Fruit fly (Drosophila melanogaster) whole organism, embryonic: ENCODE results near the gene Nepl18.

Source experiments
- Aef1 ChIP-seq: fragments of 200-800 bp; sonication (Bioruptor generic); IDR thresholded peaks from 3 replicates; pipeline ENCODE4 v1.3.6; 2022; ENCODE audit warnings: missing biosample characterization, missing genetic modification characterization
- BtbVII ChIP-seq: fragments of 200-800 bp; sonication (Bioruptor generic); optimal IDR thresholded peaks from 3 replicates; lab custom pipeline; 2017; ENCODE audit warnings: missing biosample characterization, mild to moderate bottlenecking, missing genetic modification characterization
- CG10274 ChIP-seq: fragments of 200-800 bp; sonication (Bioruptor generic); optimal IDR thresholded peaks from 3 replicates; lab custom pipeline; 2017; ENCODE audit warnings: missing biosample characterization, mild to moderate bottlenecking, missing genetic modification characterization
- CG10543 ChIP-seq: fragments of 200-800 bp; sonication (Bioruptor generic); optimal IDR thresholded peaks from 3 replicates; lab custom pipeline; 2017; ENCODE audit warnings: missing biosample characterization, mild to moderate bottlenecking, missing genetic modification characterization, moderate library complexity
- CG11504 ChIP-seq: fragments of 200-800 bp; sonication (Bioruptor generic); optimal IDR thresholded peaks from 3 replicates; lab custom pipeline; 2019; ENCODE audit warnings: missing biosample characterization, mild to moderate bottlenecking, missing genetic modification characterization, moderate library complexity
- CG13624 ChIP-seq: fragments of 200-800 bp; sonication (Bioruptor generic); optimal IDR thresholded peaks from 2 replicates; lab custom pipeline; 2016; ENCODE audit warnings: missing biosample characterization, missing genetic modification characterization
- CG14965 ChIP-seq: fragments of 200-800 bp; sonication (Bioruptor generic); optimal IDR thresholded peaks from 2 replicates; lab custom pipeline; 2016; ENCODE audit warnings: missing biosample characterization, missing genetic modification characterization, borderline replicate concordance
- CG15011 ChIP-seq: fragments of 200-800 bp; sonication (Bioruptor generic); optimal IDR thresholded peaks from 3 replicates; lab custom pipeline; 2018; ENCODE audit warnings: missing biosample characterization, mild to moderate bottlenecking, missing genetic modification characterization
- CG15269 ChIP-seq: fragments of 200-800 bp; sonication (Bioruptor generic); optimal IDR thresholded peaks from 2 replicates; lab custom pipeline; 2018; ENCODE audit warnings: missing biosample characterization, mild to moderate bottlenecking, missing genetic modification characterization, moderate library complexity
- CG16813 ChIP-seq: fragments of 200-800 bp; sonication (Bioruptor generic); IDR thresholded peaks from 3 replicates; pipeline ENCODE4 v1.3.6; 2022; ENCODE audit warnings: missing biosample characterization, missing genetic modification characterization; ENCODE audit not compliant: partially characterized antibody
- CG17568 ChIP-seq: fragments of 200-800 bp; sonication (Bioruptor generic); optimal IDR thresholded peaks from 2 replicates; lab custom pipeline; 2018; ENCODE audit warnings: missing biosample characterization, mild to moderate bottlenecking, missing genetic modification characterization, moderate library complexity
- CG18619 ChIP-seq: fragments of 200-800 bp; sonication (Bioruptor generic); optimal IDR thresholded peaks from 3 replicates; lab custom pipeline; 2017; ENCODE audit warnings: missing biosample characterization, mild to moderate bottlenecking, missing genetic modification characterization
- CG30403 ChIP-seq: fragments of 200-800 bp; sonication (Bioruptor generic); optimal IDR thresholded peaks from 3 replicates; lab custom pipeline; 2016; ENCODE audit warnings: missing biosample characterization, missing genetic modification characterization
- CG3065 ChIP-seq: fragments of 200-800 bp; sonication (Bioruptor generic); optimal IDR thresholded peaks from 2 replicates; lab custom pipeline; 2016; ENCODE audit warnings: missing biosample characterization, missing genetic modification characterization
- CG31441 ChIP-seq: fragments of 200-800 bp; sonication (Bioruptor generic); IDR thresholded peaks from 2 replicates; pipeline ENCODE4 v1.3.6; 2022; ENCODE audit warnings: missing biosample characterization, missing genetic modification characterization
- CG4707 ChIP-seq: fragments of 200-800 bp; sonication (Bioruptor generic); optimal IDR thresholded peaks from 2 replicates; lab custom pipeline; 2018; ENCODE audit warnings: missing biosample characterization, mild to moderate bottlenecking, missing genetic modification characterization, moderate library complexity
- CG7745 ChIP-seq: fragments of 200-800 bp; sonication (Bioruptor generic); optimal IDR thresholded peaks from 2 replicates; lab custom pipeline; 2018; ENCODE audit warnings: missing biosample characterization, mild to moderate bottlenecking, missing genetic modification characterization, moderate library complexity
- CG8359 ChIP-seq: fragments of 200-800 bp; sonication (Bioruptor generic); optimal IDR thresholded peaks from 2 replicates; lab custom pipeline; 2017; ENCODE audit warnings: missing biosample characterization, mild to moderate bottlenecking, missing genetic modification characterization, borderline replicate concordance
- CG9215 ChIP-seq: fragments of 200-800 bp; sonication (Bioruptor generic); IDR thresholded peaks from 2 replicates; pipeline ENCODE4 v1.3.6; 2022; ENCODE audit warnings: missing biosample characterization, missing genetic modification characterization
- CG9876 ChIP-seq: fragments of 200-800 bp; sonication (Bioruptor generic); optimal IDR thresholded peaks from 2 replicates; lab custom pipeline; 2016; ENCODE audit warnings: missing biosample characterization, missing genetic modification characterization
- Deaf1 ChIP-seq: fragments of 200-800 bp; optimal IDR thresholded peaks from 3 replicates; lab custom pipeline; 2019; ENCODE audit warnings: missing biosample characterization, mild to moderate bottlenecking, missing genetic modification characterization, moderate library complexity
- Dek ChIP-seq: fragments of 200-800 bp; sonication (Bioruptor generic); optimal IDR thresholded peaks from 3 replicates; lab custom pipeline; 2019; ENCODE audit warnings: missing biosample characterization, mild to moderate bottlenecking, missing genetic modification characterization, moderate library complexity
- Dip3 ChIP-seq: fragments of 200-800 bp; sonication (Bioruptor generic); optimal IDR thresholded peaks from 3 replicates; lab custom pipeline; 2016; ENCODE audit warnings: missing biosample characterization, missing genetic modification characterization
- Dp ChIP-seq: fragments of 200-800 bp; sonication (Bioruptor generic); optimal IDR thresholded peaks from 2 replicates; lab custom pipeline; 2018; ENCODE audit warnings: missing biosample characterization, mild to moderate bottlenecking, missing genetic modification characterization, moderate library complexity
- HLH3B ChIP-seq: fragments of 200-800 bp; sonication (Bioruptor generic); IDR thresholded peaks from 2 replicates; pipeline ENCODE4 v1.3.6; 2022; ENCODE audit warnings: missing biosample characterization, missing genetic modification characterization
- HLH54F ChIP-seq: fragments of 200-800 bp; sonication (Bioruptor generic); optimal IDR thresholded peaks from 3 replicates; lab custom pipeline; 2016; ENCODE audit warnings: missing biosample characterization, missing genetic modification characterization
- Mrtf ChIP-seq: fragments of 200-800 bp; sonication (Bioruptor generic); IDR thresholded peaks from 3 replicates; pipeline ENCODE4 v1.3.6; 2022; ENCODE audit warnings: missing biosample characterization, missing genetic modification characterization
- Nf-YA ChIP-seq: fragments of 200-800 bp; sonication (Bioruptor generic); IDR thresholded peaks from 2 replicates; pipeline ENCODE4 v1.3.6; 2022; ENCODE audit warnings: missing biosample characterization, missing genetic modification characterization
- Nf-YC ChIP-seq: fragments of 200-800 bp; optimal IDR thresholded peaks from 3 replicates; lab custom pipeline; 2019; ENCODE audit warnings: missing biosample characterization, mild to moderate bottlenecking, missing genetic modification characterization, moderate library complexity
- NfI ChIP-seq: fragments of 200-800 bp; sonication (Bioruptor generic); optimal IDR thresholded peaks from 3 replicates; lab custom pipeline; 2018; ENCODE audit warnings: missing biosample characterization, mild to moderate bottlenecking, missing genetic modification characterization, moderate library complexity
- Sox100B ChIP-seq: fragments of 200-800 bp; sonication (Bioruptor generic); optimal IDR thresholded peaks from 3 replicates; lab custom pipeline; 2018; ENCODE audit warnings: missing biosample characterization, mild to moderate bottlenecking, missing genetic modification characterization
- Ssrp ChIP-seq: fragments of 200-800 bp; sonication (Bioruptor generic); optimal IDR thresholded peaks from 2 replicates; lab custom pipeline; 2018; ENCODE audit warnings: missing biosample characterization, mild to moderate bottlenecking, missing genetic modification characterization, moderate library complexity
- cad ChIP-seq: fragments of >200 bp; optimal IDR thresholded peaks from 2 replicates; lab custom pipeline; 2017; ENCODE audit warnings: missing biosample characterization, missing genetic modification characterization
- cwo ChIP-seq: fragments of 200-800 bp; sonication (Bioruptor generic); optimal IDR thresholded peaks from 3 replicates; lab custom pipeline; 2017; ENCODE audit warnings: missing biosample characterization, missing genetic modification characterization, mild to moderate bottlenecking, moderate library complexity, missing genetic modification reagents
- esg ChIP-seq: fragments of 200-800 bp; sonication (Bioruptor generic); conservative IDR thresholded peaks from 2 replicates; pipeline ENCODE4 v1.3.6; 2022; ENCODE audit warnings: missing biosample characterization, missing genetic modification characterization
- fu2 ChIP-seq: fragments of 200-800 bp; sonication (Bioruptor generic); optimal IDR thresholded peaks from 2 replicates; lab custom pipeline; 2016; ENCODE audit warnings: missing biosample characterization, missing genetic modification characterization
- gt ChIP-seq: fragments of 200-800 bp; sonication (Bioruptor generic); IDR thresholded peaks from 2 replicates; pipeline ENCODE4 v1.3.6; 2022; ENCODE audit warnings: missing biosample characterization, missing genetic modification characterization
- ham ChIP-seq: fragments of 200-800 bp; sonication (Bioruptor generic); IDR thresholded peaks from 2 replicates; pipeline ENCODE4 v1.3.6; 2022; ENCODE audit warnings: missing biosample characterization, missing genetic modification characterization
- insv ChIP-seq, 2 experiments: fragments of 200-800 bp; sonication (Bioruptor generic); optimal IDR thresholded peaks; 3 replicates each; lab custom pipeline; 2016 to 2018; ENCODE audit warnings: missing biosample characterization in 2 of 2, missing genetic modification characterization in 2 of 2
- jigr1 ChIP-seq: fragments of 200-800 bp; sonication (Bioruptor generic); IDR thresholded peaks from 3 replicates; pipeline ENCODE4 v1.3.6; 2022; ENCODE audit warnings: missing biosample characterization, missing genetic modification characterization
- ken ChIP-seq: fragments of 200-800 bp; sonication (Bioruptor generic); IDR thresholded peaks from 3 replicates; pipeline ENCODE4 v1.3.6; 2022; ENCODE audit warnings: missing biosample characterization, missing genetic modification characterization
- nmo ChIP-seq: fragments of 200-800 bp; sonication (Bioruptor generic); optimal IDR thresholded peaks from 2 replicates; lab custom pipeline; 2018; ENCODE audit warnings: missing biosample characterization, mild to moderate bottlenecking, missing genetic modification characterization, moderate library complexity
- so ChIP-seq: fragments of 200-800 bp; sonication (Bioruptor generic); IDR thresholded peaks from 3 replicates; pipeline ENCODE4 v1.3.6; 2022; ENCODE audit warnings: missing biosample characterization, missing genetic modification characterization
- sqz ChIP-seq: fragments of 200-800 bp; sonication (Bioruptor generic); optimal IDR thresholded peaks from 3 replicates; lab custom pipeline; 2018; ENCODE audit warnings: missing biosample characterization, mild to moderate bottlenecking, missing genetic modification characterization
- stc ChIP-seq: fragments of 200-800 bp; sonication (Bioruptor generic); IDR thresholded peaks from 2 replicates; pipeline ENCODE4 v1.3.6; 2022; ENCODE audit warnings: missing biosample characterization, missing genetic modification characterization
- stwl ChIP-seq: fragments of 200-800 bp; sonication (Bioruptor generic); optimal IDR thresholded peaks from 3 replicates; lab custom pipeline; 2018; ENCODE audit warnings: missing biosample characterization, mild to moderate bottlenecking, missing genetic modification characterization, moderate library complexity
- tup ChIP-seq: fragments of 200-800 bp; sonication (Bioruptor generic); optimal IDR thresholded peaks from 2 replicates; lab custom pipeline; 2016; ENCODE audit warnings: missing biosample characterization, mild to moderate bottlenecking, missing genetic modification characterization, moderate library complexity
- wor ChIP-seq: fragments of 200-800 bp; sonication (Bioruptor generic); IDR thresholded peaks from 2 replicates; pipeline ENCODE4 v1.3.6; 2022; ENCODE audit warnings: missing biosample characterization, missing genetic modification characterization
- z ChIP-seq: fragments of 200-800 bp; sonication (Bioruptor generic); IDR thresholded peaks from 3 replicates; pipeline ENCODE4 v1.3.6; 2022; ENCODE audit warnings: missing biosample characterization, missing genetic modification characterization

Gene Nepl18

DNA sequence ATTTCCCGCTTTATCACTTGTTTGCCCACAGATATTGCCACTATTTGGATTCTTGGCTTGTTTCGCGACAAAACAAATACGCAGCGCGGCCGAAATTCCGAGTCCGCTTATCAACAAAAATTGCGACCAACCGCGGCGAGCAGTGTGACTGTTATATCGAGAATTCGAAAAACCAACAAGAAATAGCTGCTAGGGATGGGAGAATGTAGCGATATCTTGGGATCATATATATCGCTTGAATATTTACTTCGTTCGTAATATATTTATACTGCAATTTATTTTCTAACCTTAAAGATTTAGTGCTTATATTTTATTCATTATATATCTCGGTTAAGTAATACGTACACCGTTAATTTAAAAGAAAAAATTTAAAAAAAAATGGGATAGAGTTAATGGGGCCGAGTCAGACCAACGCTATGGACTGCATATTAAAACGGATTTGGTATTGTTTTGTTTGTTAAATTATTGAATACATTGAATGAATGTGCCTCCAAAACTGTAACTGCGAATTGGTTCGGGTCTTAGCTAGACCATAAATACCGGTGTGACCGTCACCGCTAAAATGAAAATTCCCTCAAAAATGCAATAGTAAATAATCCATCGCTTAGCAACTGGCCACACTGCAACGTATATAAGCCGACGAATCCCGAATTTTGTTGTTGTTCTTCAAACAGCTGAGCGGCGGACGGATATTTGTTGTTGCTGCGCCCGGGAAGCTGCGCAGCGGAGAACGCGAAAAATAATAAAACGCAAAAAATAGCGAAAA lies 30.6 kb upstream of the Nepl18 start, which contains the start of the genes Apc and spg (continued):
- TF ChIP-seq insv (GFP tag; optimal IDR thresholded peaks at IDR 0.05; lab: Kevin White, UChicago) (peak in 1 of 2 experiments; percentile 49), Mrtf (GFP tag; lab: Robert Waterston, UW) (no peak; the same call in 2 of the 3 replicates), sqz (GFP tag; lab: Kevin White, UChicago) (peak; percentile 39), CG9215 (no peak), Nf-YC (tag; lab: Kevin White, UChicago) (peak; percentile 46), CG9876 (GFP tag; lab: Kevin White, UChicago) (no peak), jigr1 (peak; percentile 53; the same call in 1 of the 3 replicates), ken (GFP tag; lab: Robert Waterston, UW) (peak; percentile 26; the same call in 1 of the 3 replicates), so (GFP tag; lab: Robert Waterston, UW) (peak; percentile 44; the same call in 2 of the 3 replicates), CG16813 (GFP tag; lab: Robert Waterston, UW) (peak; percentile 83), esg (GFP tag; lab: Robert Waterston, UW) (no peak), CG15269 (peak; percentile 37), cwo (GFP tag; lab: Kevin White, UChicago) (no peak), CG14965 (no peak), CG3065 (GFP tag; lab: Kevin White, UChicago) (no peak), Sox100B (GFP tag; lab: Kevin White, UChicago) (no peak), nmo (GFP tag; lab: Kevin White, UChicago) (peak; percentile 71), CG13624 (GFP tag; lab: Kevin White, UChicago) (peak; percentile 53), CG7745 (no peak), CG30403 (GFP tag; lab: Kevin White, UChicago) (peak; percentile 28), CG4707 (GFP tag; lab: Kevin White, UChicago) (peak; percentile 71), CG8359 (GFP tag; lab: Kevin White, UChicago) (peak; percentile 42), CG17568 (GFP tag; lab: Kevin White, UChicago) (no peak), Ssrp (tag; lab: Kevin White, UChicago) (peak; percentile 9), fu2 (peak; percentile 6), Aef1 (peak; percentile 77), Nf-YA (GFP tag; lab: Robert Waterston, UW) (0 out of 2 replicates have a peak, but pooled peaks have one; percentile 19), CG31441 (peak; percentile 36), CG10543 (GFP tag; lab: Kevin White, UChicago) (peak; percentile 71), CG15011 (peak; percentile 8), CG10274 (GFP tag; lab: Kevin White, UChicago) (no peak), stc (peak; percentile 55; the same call in 1 of the 2 replicates), BtbVII (peak; percentile 74), HLH3B (GFP tag; lab: Robert Waterston, UW) (peak; percentile 32; the same call in 1 of the 2 replicates), tup (GFP tag; lab: Kevin White, UChicago) (no peak), Deaf1 (tag; lab: Kevin White, UChicago) (peak; percentile 30), HLH54F (peak; percentile 46), wor (GFP tag; lab: Robert Waterston, UW) (no peak), CG11504 (tag; lab: Kevin White, UChicago) (peak; percentile 40), stwl (tag; lab: Kevin White, UChicago) (peak; percentile 34), CG18619 (peak; percentile 41), Dip3 (GFP tag; lab: Kevin White, UChicago) (no peak), Dek (tag; lab: Kevin White, UChicago) (peak; percentile 50), z (no peak), cad (GFP tag; lab: Kevin White, UChicago) (peak; percentile 76), Dp (GFP tag; lab: Kevin White, UChicago) (peak; percentile 32), gt (GFP tag; lab: Robert Waterston, UW) (no peak), NfI (GFP tag; lab: Kevin White, UChicago) (no peak), ham (no peak)
